Worm (Caenorhabditis elegans) whole organism, L4 larva: ENCODE measurements around the gene F38A1.9.

Experiments
- F10B5.3 ChIP-seq: sonication (generic microtip); optimal IDR thresholded peaks from 2 replicates; lab custom pipeline; 2016; ENCODE audit warnings: mild to moderate bottlenecking, missing genetic modification characterization, missing compliant biosample characterization
- T20F7.1 ChIP-seq: fragments of 200-800 bp; sonication (Bioruptor generic); optimal IDR thresholded peaks from 2 replicates; lab custom pipeline; 2018; ENCODE audit warnings: mild to moderate bottlenecking, missing genetic modification characterization, missing compliant biosample characterization
- T26A8.4 ChIP-seq: fragments of 200-800 bp; sonication (Bioruptor generic); IDR thresholded peaks from 2 replicates; pipeline ENCODE4 v1.3.6; 2022; ENCODE audit warnings: missing genetic modification characterization, missing compliant biosample characterization
- Y48G9A.11 ChIP-seq: fragments of 200-800 bp; sonication (Bioruptor generic); IDR thresholded peaks from 2 replicates; pipeline ENCODE4 v1.3.6; 2022; ENCODE audit warnings: missing genetic modification reagents, missing genetic modification characterization, missing compliant biosample characterization
- Y75B8A.6 ChIP-seq: fragments of 200-800 bp; sonication (Bioruptor generic); IDR thresholded peaks from 2 replicates; pipeline ENCODE4 v1.3.6; 2022; ENCODE audit warnings: missing genetic modification reagents, missing genetic modification characterization, missing compliant biosample characterization
- aha-1 ChIP-seq: fragments of 150-350 bp; peaks from one replicate; lab custom pipeline; 2014; ENCODE audit warnings: missing biosample characterization, missing genetic modification characterization
- ama-1 ChIP-seq: fragments of 150-350 bp; optimal IDR thresholded peaks from 2 replicates; lab custom pipeline; 2014; ENCODE audit warnings: inconsistent platforms, mixed read lengths
- attf-4 ChIP-seq: sonication (generic microtip); optimal IDR thresholded peaks from 3 replicates; lab custom pipeline; 2017; ENCODE audit warnings: missing biosample characterization, missing genetic modification characterization
- ceh-20 ChIP-seq: fragments of 200-800 bp; sonication (Bioruptor generic); IDR thresholded peaks from 2 replicates; pipeline ENCODE4 v1.3.6; 2022; ENCODE audit warnings: missing genetic modification reagents, missing genetic modification characterization, missing compliant biosample characterization
- ceh-32 ChIP-seq: sonication (generic microtip); optimal IDR thresholded peaks from 2 replicates; lab custom pipeline; 2016; ENCODE audit warnings: mild to moderate bottlenecking, missing genetic modification characterization, missing compliant biosample characterization; ENCODE audit not compliant: poor library complexity
- ceh-44 ChIP-seq: fragments of 200-800 bp; sonication (Bioruptor generic); IDR thresholded peaks from 2 replicates; pipeline ENCODE4 v1.3.6; 2022; ENCODE audit warnings: missing genetic modification reagents, missing genetic modification characterization, missing compliant biosample characterization
- ces-1 ChIP-seq: fragments of 150-350 bp; sonication (generic microtip); optimal IDR thresholded peaks from 4 replicates; lab custom pipeline; 2014; ENCODE audit warnings: missing biosample characterization, missing genetic modification reagents, missing genetic modification characterization
- daf-16 ChIP-seq, 3 experiments: sonication (generic microtip); optimal IDR thresholded peaks; 2 replicates each; lab custom pipeline; 2016 to 2017; ENCODE audit warnings: missing genetic modification characterization in 3 of 3, missing genetic modification reagents in 3 of 3, mild to moderate bottlenecking in 2 of 3, missing compliant biosample characterization in 2 of 3, missing biosample characterization in 1 of 3, moderate library complexity in 1 of 3
- daf-8 ChIP-seq: fragments of 200-800 bp; sonication (Bioruptor generic); IDR thresholded peaks from 2 replicates; pipeline ENCODE4 v1.3.6; 2022; ENCODE audit warnings: missing genetic modification characterization, missing compliant biosample characterization
- dmd-6 ChIP-seq: fragments of 200-800 bp; sonication (Bioruptor generic); IDR thresholded peaks from 2 replicates; pipeline ENCODE4 v1.3.6; 2022; ENCODE audit warnings: missing genetic modification reagents, missing genetic modification characterization, missing compliant biosample characterization
- dmd-9 ChIP-seq: fragments of 200-800 bp; sonication (Bioruptor generic); IDR thresholded peaks from 2 replicates; pipeline ENCODE4 v1.3.6; 2022; ENCODE audit warnings: missing genetic modification reagents, missing genetic modification characterization, missing compliant biosample characterization
- dpl-1 ChIP-seq: fragments of 150-350 bp; optimal IDR thresholded peaks from 2 replicates; lab custom pipeline; 2014; ENCODE audit warnings: missing biosample characterization, missing genetic modification reagents, missing genetic modification characterization
- duxl-1 ChIP-seq: sonication (generic microtip); optimal IDR thresholded peaks from 2 replicates; lab custom pipeline; 2016; ENCODE audit warnings: mild to moderate bottlenecking, missing genetic modification characterization, moderate library complexity, missing compliant biosample characterization; ENCODE audit not compliant: poor library complexity
- hif-1 ChIP-seq, 2 experiments: sonication (generic microtip); optimal IDR thresholded peaks; 2 replicates each; lab custom pipeline; 2016 to 2017; ENCODE audit warnings: missing compliant biosample characterization in 2 of 2, missing genetic modification characterization in 2 of 2, missing genetic modification reagents in 2 of 2, missing genotype in 2 of 2, mild to moderate bottlenecking in 1 of 2
- hlh-11 ChIP-seq: fragments of 200-800 bp; sonication (Bioruptor generic); optimal IDR thresholded peaks from 2 replicates; lab custom pipeline; 2018; ENCODE audit warnings: mild to moderate bottlenecking, missing genetic modification characterization, missing compliant biosample characterization
- hlh-30 ChIP-seq: sonication (generic microtip); optimal IDR thresholded peaks from 2 replicates; lab custom pipeline; 2017; ENCODE audit warnings: antibody characterized with exemption, mild to moderate bottlenecking, missing genetic modification characterization, missing compliant biosample characterization; ENCODE audit not compliant: insufficient read depth
- lin-1 ChIP-seq: fragments of 200-800 bp; sonication (Bioruptor generic); IDR thresholded peaks from 2 replicates; pipeline ENCODE4 v1.3.6; 2022; ENCODE audit warnings: missing genetic modification reagents, missing genetic modification characterization, missing compliant biosample characterization
- lin-13 ChIP-seq: fragments of 150-350 bp; optimal IDR thresholded peaks from 2 replicates; lab custom pipeline; 2014; ENCODE audit warnings: missing biosample characterization, missing genetic modification reagents, missing genetic modification characterization
- lin-38 ChIP-seq: fragments of 200-800 bp; sonication (Bioruptor generic); IDR thresholded peaks from 2 replicates; pipeline ENCODE4 v1.3.6; 2022; ENCODE audit warnings: missing genetic modification reagents, missing genetic modification characterization, missing compliant biosample characterization
- lir-3 ChIP-seq: sonication (generic microtip); optimal IDR thresholded peaks from 2 replicates; lab custom pipeline; 2016; ENCODE audit warnings: mild to moderate bottlenecking, missing genetic modification characterization, missing compliant biosample characterization
- lsy-2 ChIP-seq, 2 experiments: fragments of 150-350 bp in 1 of 2; sonication (generic microtip) in 1 of 2; optimal IDR thresholded peaks; 2 replicates each; lab custom pipeline; 2014 to 2017; ENCODE audit warnings: missing biosample characterization in 2 of 2, missing genetic modification characterization in 2 of 2
- mdl-1 ChIP-seq, 2 experiments: fragments of 150-350 bp in 1 of 2; sonication (generic microtip) in 1 of 2; optimal IDR thresholded peaks; 2 replicates each; lab custom pipeline; 2014 to 2017; ENCODE audit warnings: missing biosample characterization in 2 of 2, missing genetic modification characterization in 2 of 2
- mep-1 ChIP-seq: fragments of 150-350 bp; sonication (generic microtip); optimal IDR thresholded peaks from 3 replicates; lab custom pipeline; 2014; ENCODE audit warnings: missing biosample characterization, missing genetic modification characterization
- mes-2 ChIP-seq: sonication (generic microtip); optimal IDR thresholded peaks from 2 replicates; lab custom pipeline; 2016; ENCODE audit warnings: missing genotype, mild to moderate bottlenecking, missing genetic modification characterization, missing compliant biosample characterization; ENCODE audit not compliant: poor library complexity, severe bottlenecking
- mxl-2 ChIP-seq: fragments of 200-800 bp; sonication (Bioruptor generic); conservative IDR thresholded peaks from 2 replicates; pipeline ENCODE4 v1.3.6; 2022; ENCODE audit warnings: missing genetic modification reagents, missing genetic modification characterization, missing compliant biosample characterization
- mxl-3 ChIP-seq: fragments of 200-800 bp; sonication (Bioruptor generic); optimal IDR thresholded peaks from 2 replicates; lab custom pipeline; 2018; ENCODE audit warnings: mild to moderate bottlenecking, missing genetic modification characterization, missing compliant biosample characterization
- nhr-10 ChIP-seq: fragments of 150-350 bp; optimal IDR thresholded peaks from 2 replicates; lab custom pipeline; 2014; ENCODE audit warnings: missing biosample characterization, missing genetic modification characterization
- nhr-102 ChIP-seq: sonication (generic microtip); optimal IDR thresholded peaks from 2 replicates; lab custom pipeline; 2016; ENCODE audit warnings: mild to moderate bottlenecking, missing genetic modification characterization, moderate library complexity, missing compliant biosample characterization
- nhr-11 ChIP-seq: fragments of 150-350 bp; optimal IDR thresholded peaks from 2 replicates; lab custom pipeline; 2014; ENCODE audit warnings: missing biosample characterization, missing genetic modification characterization
- nhr-25 ChIP-seq: sonication (generic microtip); optimal IDR thresholded peaks from 2 replicates; lab custom pipeline; 2017; ENCODE audit warnings: missing genetic modification characterization, mild to moderate bottlenecking, missing compliant biosample characterization, antibody characterized with exemption, moderate library complexity, borderline replicate concordance; ENCODE audit not compliant: insufficient read depth
- nhr-28 ChIP-seq: fragments of 150-350 bp; optimal IDR thresholded peaks from 2 replicates; lab custom pipeline; 2014; ENCODE audit warnings: missing biosample characterization, missing genetic modification characterization
- pqm-1 ChIP-seq: sonication (generic microtip); optimal IDR thresholded peaks from 2 replicates; lab custom pipeline; 2017; ENCODE audit warnings: missing biosample characterization, missing genetic modification characterization
- set-16 ChIP-seq: fragments of 200-800 bp; sonication (Bioruptor generic); IDR thresholded peaks from 2 replicates; pipeline ENCODE4 v1.3.6; 2022; ENCODE audit warnings: missing genetic modification reagents, missing genetic modification characterization, missing compliant biosample characterization
- skn-1 ChIP-seq: fragments of 150-350 bp; optimal IDR thresholded peaks from 2 replicates; lab custom pipeline; 2014; ENCODE audit warnings: missing biosample characterization, missing genetic modification characterization
- spr-1 ChIP-seq: sonication (generic microtip); optimal IDR thresholded peaks from 2 replicates; lab custom pipeline; 2016; ENCODE audit warnings: mild to moderate bottlenecking, missing genetic modification characterization, missing compliant biosample characterization
- unc-130 ChIP-seq: sonication (generic microtip); optimal IDR thresholded peaks from 2 replicates; lab custom pipeline; 2016; ENCODE audit warnings: missing genetic modification reagents, missing genetic modification characterization, missing compliant biosample characterization
- unc-39 ChIP-seq: sonication (generic microtip); optimal IDR thresholded peaks from 2 replicates; lab custom pipeline; 2017; ENCODE audit warnings: missing biosample characterization, missing genetic modification characterization
- zfp-3 ChIP-seq: fragments of 200-800 bp; sonication (Bioruptor generic); conservative IDR thresholded peaks from 2 replicates; pipeline ENCODE4 v1.3.6; 2022; ENCODE audit warnings: missing genetic modification reagents, missing genetic modification characterization, missing compliant biosample characterization
- zip-11 ChIP-seq: fragments of 200-800 bp; sonication (Bioruptor generic); IDR thresholded peaks from 2 replicates; pipeline ENCODE4 v1.3.6; 2022; ENCODE audit warnings: missing genetic modification characterization, missing compliant biosample characterization
- ztf-7 ChIP-seq: fragments of 150-350 bp; optimal IDR thresholded peaks from 2 replicates; lab custom pipeline; 2014; ENCODE audit warnings: missing biosample characterization, missing genetic modification characterization

Gene F38A1.9

DNA sequence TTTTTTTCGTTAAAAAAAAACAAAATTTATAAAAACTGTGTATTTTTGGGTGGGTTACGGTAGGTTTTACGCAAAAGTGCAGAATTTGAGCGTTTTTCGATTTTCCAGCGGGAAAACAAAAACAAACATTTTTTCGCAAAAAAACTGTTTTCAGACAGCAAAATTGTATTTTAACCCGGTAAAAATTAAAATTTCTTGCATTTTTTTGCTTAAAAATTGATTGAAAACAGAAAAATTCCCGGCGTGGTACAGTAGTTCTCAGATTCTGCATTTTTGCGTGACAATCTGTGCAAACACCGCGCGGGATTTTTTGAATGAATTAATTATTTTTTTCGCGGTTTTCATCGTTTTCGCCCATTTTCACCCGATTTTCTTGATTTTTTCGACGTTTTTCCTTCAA lies 31.9 kb upstream of the F38A1.9 start:
- peak; percentile 85 for TF ChIP-seq aha-1 (tag; lab: Kevin White, UChicago)
- peak in 1 of 2 experiments; percentile 53 for TF ChIP-seq lsy-2 (tag; optimal IDR thresholded peaks at IDR 0.05; lab: Kevin White, UChicago)
- TF ChIP-seq skn-1 (tag; lab: Kevin White, UChicago) = no peak
- TF ChIP-seq nhr-10 (tag; lab: Kevin White, UChicago) = no peak
- peak; percentile 59 for TF ChIP-seq unc-130 (GFP tag; lab: Kevin White, UChicago)
- TF ChIP-seq Y48G9A.11 (GFP tag; lab: Robert Waterston, UW) = 0 out of 2 replicates have a peak, but pooled peaks have one; percentile 32
- TF ChIP-seq, all 104 proteins: peak for 4

DNA sequence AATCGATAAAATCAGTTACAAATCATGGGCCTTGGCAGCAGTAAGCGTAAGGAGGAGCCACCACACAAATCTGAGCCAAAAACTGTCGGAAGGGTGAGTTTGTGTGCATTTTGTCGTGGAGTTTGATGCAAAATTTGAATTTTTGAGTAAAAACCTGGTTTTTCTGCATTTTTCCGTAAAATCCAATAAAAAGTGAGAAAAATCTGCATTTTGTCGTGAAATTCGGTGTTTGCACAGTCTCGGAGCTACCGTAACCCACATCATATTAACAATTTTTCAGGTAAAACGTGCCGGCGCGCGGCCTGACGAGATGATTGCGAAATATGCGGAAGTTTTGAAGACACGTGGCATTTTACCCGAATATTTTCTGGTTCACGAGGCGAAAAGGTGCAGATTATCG lies 30.8 kb upstream of the F38A1.9 start:
- TF ChIP-seq ceh-20 (GFP tag; lab: Robert Waterston, UW) (no peak), ces-1 (no peak), zip-11 (no peak), lin-1 (no peak), lir-3 (tag; lab: Kevin White, UChicago) (no peak), ceh-44 (GFP tag; lab: Robert Waterston, UW) (no peak), mxl-2 (0 out of 2 replicates have a peak, but pooled peaks have one; percentile 24), ama-1 (lab: Kevin White, UChicago) (no peak), set-16 (GFP tag; lab: Robert Waterston, UW) (no peak), pqm-1 (tag; lab: Kevin White, UChicago) (no peak), mdl-1 (tag; optimal IDR thresholded peaks at IDR 0.05; lab: Kevin White, UChicago) (no peak), daf-8 (GFP tag; lab: Robert Waterston, UW) (no peak), unc-39 (tag; lab: Kevin White, UChicago) (no peak), dmd-6 (GFP tag; lab: Robert Waterston, UW) (no peak), Y75B8A.6 (GFP tag; lab: Robert Waterston, UW) (0 out of 2 replicates have a peak, but pooled peaks have one; percentile 16), lsy-2 (tag; optimal IDR thresholded peaks at IDR 0.05; lab: Kevin White, UChicago) (peak in 1 of 2 experiments; percentile 2), aha-1 (tag; lab: Kevin White, UChicago) (peak; percentile 40), Y48G9A.11 (GFP tag; lab: Robert Waterston, UW) (0 out of 2 replicates have a peak, but pooled peaks have one; percentile 48), nhr-102 (tag; lab: Kevin White, UChicago) (no peak), lin-13 (GFP tag; lab: Kevin White, UChicago) (peak; percentile 34), nhr-25 (no peak), duxl-1 (tag; lab: Kevin White, UChicago) (no peak)
- TF ChIP-seq, all 104 proteins: peak for 6

DNA sequence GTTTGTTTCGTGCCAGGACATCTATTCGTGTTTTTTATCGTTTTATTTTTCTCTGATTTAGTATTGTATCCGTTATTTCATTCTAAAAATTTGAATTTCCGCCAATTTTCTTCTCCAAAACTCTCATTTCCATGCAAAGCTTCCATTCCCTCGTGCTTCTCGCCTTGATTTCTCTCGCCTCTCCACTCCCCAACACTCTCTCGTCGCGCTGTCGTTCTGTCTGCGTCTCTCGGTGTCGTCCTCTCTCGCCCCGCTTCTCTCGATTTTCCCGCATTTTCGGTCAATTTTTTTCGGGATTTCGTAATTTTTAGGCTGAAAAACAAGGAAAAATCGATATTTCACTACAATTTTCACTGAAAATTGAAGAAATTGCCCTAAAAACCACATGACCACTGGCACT lies 29.4 kb upstream of the F38A1.9 start, which contains the start of gene C09E9.1:
Gene C09E9.1, plus strand, starts transcription at position 286 of the 400 bp plus-strand sequence.
- peak in 1 of 2 experiments; percentile 33 for TF ChIP-seq hif-1 (tag; optimal IDR thresholded peaks at IDR 0.05; lab: Kevin White, UChicago)
- no peak for TF ChIP-seq daf-16 (GFP tag; optimal IDR thresholded peaks at IDR 0.05; lab: Kevin White, UChicago)
- peak; percentile 27 for TF ChIP-seq daf-16 (tag; optimal IDR thresholded peaks at IDR 0.05; lab: Kevin White, UChicago)
- peak; percentile 27 for TF ChIP-seq nhr-11
- peak; percentile 54; the same call in 1 of the 2 replicates for TF ChIP-seq Y48G9A.11 (GFP tag; lab: Robert Waterston, UW)
- TF ChIP-seq ceh-32 = no peak
- TF ChIP-seq skn-1 (tag; lab: Kevin White, UChicago) = no peak
- TF ChIP-seq lsy-2 (tag; optimal IDR thresholded peaks at IDR 0.05; lab: Kevin White, UChicago) = peak in 1 of 2 experiments; percentile 74
- TF ChIP-seq ztf-7 = peak; percentile 13
- peak; percentile 48 for TF ChIP-seq mes-2
- TF ChIP-seq mep-1 (tag; lab: Kevin White, UChicago) = peak; percentile 63
- TF ChIP-seq spr-1 = no peak
- TF ChIP-seq unc-130 (GFP tag; lab: Kevin White, UChicago) = peak; percentile 8
- TF ChIP-seq dmd-9 (GFP tag; lab: Robert Waterston, UW) = 0 out of 2 replicates have a peak, but pooled peaks have one; percentile 38
- TF ChIP-seq T26A8.4 (GFP tag; lab: Robert Waterston, UW) = no peak
- TF ChIP-seq T20F7.1 = peak; percentile 75
- peak; percentile 76 for TF ChIP-seq mxl-3 (GFP tag; lab: Kevin White, UChicago)
- TF ChIP-seq aha-1 (tag; lab: Kevin White, UChicago) = no peak
- peak; percentile 29 for TF ChIP-seq nhr-28 (tag; lab: Kevin White, UChicago)
- no peak for TF ChIP-seq attf-4
- peak; percentile 95 for TF ChIP-seq hlh-30 (tag; lab: Kevin White, UChicago)
- TF ChIP-seq duxl-1 (tag; lab: Kevin White, UChicago) = no peak
- TF ChIP-seq set-16 (GFP tag; lab: Robert Waterston, UW) = peak; percentile 61
- no peak for TF ChIP-seq F10B5.3 (tag; lab: Kevin White, UChicago)
- peak; percentile 69 for TF ChIP-seq lin-38
- no peak for TF ChIP-seq zfp-3
- TF ChIP-seq dpl-1 (GFP tag; lab: Kevin White, UChicago) = peak; percentile 79
- peak; percentile 75 for TF ChIP-seq hlh-11 (tag; lab: Kevin White, UChicago)
